Worm (Caenorhabditis elegans): ENCODE results near the gene F47B10.5.

ce11 chrX:10851202-10851601, 39.2 kb downstream of the F47B10.5 start:
- no peak for TF ChIP-seq lin-13 (GFP tag; optimal IDR thresholded peaks at IDR 0.05)
- no peak for TF ChIP-seq gei-8 (GFP tag; optimal IDR thresholded peaks at IDR 0.05)
- no peak for TF ChIP-seq lin-15B (tag; optimal IDR thresholded peaks at IDR 0.05)
- no peak for TF ChIP-seq ztf-11 (tag; optimal IDR thresholded peaks at IDR 0.05)
- no peak for TF ChIP-seq duxl-1 (tag; optimal IDR thresholded peaks at IDR 0.05; ENCODE audit: poor library complexity)

All from whole organism, L4 larva.